Fruit fly (Drosophila melanogaster) whole organism, adult: ENCODE results near the gene CG13078.
A peak's percentile ranks its signal among the peaks of the same experiment; 100 is the strongest.

Experiments used
- CG11617 ChIP-seq: fragments of 200-800 bp; sonication (Bioruptor generic); optimal IDR thresholded peaks from 2 replicates; lab custom pipeline; 2017; ENCODE audit warnings: mild to moderate bottlenecking, missing biosample characterization, missing genetic modification reagents, missing genetic modification characterization
- CG12768 ChIP-seq: fragments of 200-800 bp; sonication (Bioruptor generic); optimal IDR thresholded peaks from 2 replicates; lab custom pipeline; 2017; ENCODE audit warnings: missing biosample characterization, missing genetic modification characterization, mild to moderate bottlenecking, moderate library complexity, missing genetic modification reagents
- CG14711 ChIP-seq: fragments of 200-800 bp; sonication (Bioruptor generic); optimal IDR thresholded peaks from 2 replicates; lab custom pipeline; 2018; ENCODE audit warnings: missing biosample characterization, mild to moderate bottlenecking, missing genetic modification characterization, moderate library complexity
- CG1620 ChIP-seq: fragments of 200-800 bp; sonication (Bioruptor generic); optimal IDR thresholded peaks from 2 replicates; lab custom pipeline; 2016; ENCODE audit warnings: missing biosample characterization, missing genetic modification characterization
- CG7045 ChIP-seq: fragments of 200-800 bp; sonication (Bioruptor generic); optimal IDR thresholded peaks from 2 replicates; lab custom pipeline; 2017; ENCODE audit warnings: missing biosample characterization, mild to moderate bottlenecking, missing genetic modification characterization
- CG7101 ChIP-seq: fragments of 200-800 bp; sonication (Bioruptor generic); optimal IDR thresholded peaks from 2 replicates; lab custom pipeline; 2018; ENCODE audit warnings: missing biosample characterization, mild to moderate bottlenecking, missing genetic modification characterization, moderate library complexity
- Clk ChIP-seq: fragments of 200-800 bp; sonication (Bioruptor generic); optimal IDR thresholded peaks from 2 replicates; lab custom pipeline; 2017; ENCODE audit warnings: missing biosample characterization, missing genetic modification characterization
- Crg-1 ChIP-seq: fragments of 200-800 bp; sonication (Bioruptor generic); optimal IDR thresholded peaks from 2 replicates; lab custom pipeline; 2016; ENCODE audit warnings: missing biosample characterization, missing genetic modification characterization
- bab1 ChIP-seq: fragments of 200-800 bp; sonication (Bioruptor generic); optimal IDR thresholded peaks from 3 replicates; lab custom pipeline; 2019; ENCODE audit warnings: missing biosample characterization, mild to moderate bottlenecking, missing genetic modification characterization, moderate library complexity
- kay ChIP-seq: fragments of 200-800 bp; sonication (Bioruptor generic); peaks from one replicate; lab custom pipeline; 2016; ENCODE audit warnings: missing biosample characterization, missing genetic modification characterization, borderline replicate concordance
- ovo ChIP-seq: fragments of 200-800 bp; sonication (Bioruptor generic); optimal IDR thresholded peaks from 2 replicates; lab custom pipeline; 2016; ENCODE audit warnings: missing biosample characterization, missing genetic modification characterization
- pad ChIP-seq: fragments of 200-800 bp; sonication (Bioruptor generic); optimal IDR thresholded peaks from 3 replicates; lab custom pipeline; 2017; ENCODE audit warnings: missing biosample characterization, missing genetic modification characterization, mild to moderate bottlenecking, moderate library complexity, missing genetic modification reagents
- tj ChIP-seq: fragments of 200-800 bp; sonication (Bioruptor generic); optimal IDR thresholded peaks from 3 replicates; lab custom pipeline; 2017; ENCODE audit warnings: missing biosample characterization, mild to moderate bottlenecking, missing genetic modification characterization, moderate library complexity

- no peak for TF ChIP-seq CG14711 (tag; lab: Kevin White, UChicago)
- TF ChIP-seq CG7045 (GFP tag; lab: Kevin White, UChicago), result no peak
- TF ChIP-seq CG12768 (GFP tag; lab: Kevin White, UChicago), result no peak
- TF ChIP-seq Crg-1 (GFP tag; lab: Kevin White, UChicago), result no peak
- TF ChIP-seq pad, result peak; percentile 85
- TF ChIP-seq bab1, result no peak
- no peak for TF ChIP-seq CG11617 (GFP tag; lab: Kevin White, UChicago)
- peak; percentile 18 for TF ChIP-seq ovo (GFP tag; lab: Kevin White, UChicago)
- TF ChIP-seq kay (GFP tag; lab: Kevin White, UChicago), result no peak
- no peak for TF ChIP-seq CG7101 (tag; lab: Kevin White, UChicago)
- no peak for TF ChIP-seq CG1620 (GFP tag; lab: Kevin White, UChicago)
- TF ChIP-seq Clk, result no peak
- peak; percentile 5 for TF ChIP-seq tj
Measured at dm6 chr2L:19571574-19572495, 8.1 kb downstream of the CG13078 start.
